Fruit fly (Drosophila melanogaster): ENCODE results near the gene MED27.

DNA sequence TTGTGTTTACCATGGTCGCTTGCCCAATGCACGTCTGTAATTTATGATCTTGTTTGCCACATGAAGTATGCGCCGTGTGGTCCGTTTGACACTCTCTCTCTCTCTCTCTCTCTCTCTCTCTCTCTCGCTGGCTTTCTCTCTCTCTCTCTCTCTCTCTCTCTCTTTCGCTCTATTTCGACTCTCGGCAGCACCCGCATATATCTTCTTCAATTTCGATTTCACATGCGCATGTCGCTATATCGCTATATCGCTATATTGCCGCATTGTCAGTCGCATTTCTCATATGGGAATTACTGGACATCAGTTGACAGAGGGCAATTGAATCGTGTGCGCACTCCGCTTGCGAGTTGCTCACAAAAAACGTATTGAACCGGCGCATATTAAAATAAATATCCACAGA, 46.2 kb downstream of the MED27 start:
- TF ChIP-seq psq (optimal IDR thresholded peaks at IDR 0.05) (no peak), Dll (optimal IDR thresholded peaks at IDR 0.05) (peak; percentile 74), CG8478 (optimal IDR thresholded peaks at IDR 0.05) (no peak)
